Worm (Caenorhabditis elegans) whole organism, L2 larva: ENCODE results near the gene dph-3.

Experiments used
- alr-1 ChIP-seq: fragments of 150-350 bp; optimal IDR thresholded peaks from 2 replicates; lab custom pipeline; 2014; ENCODE audit warnings: missing biosample characterization, missing genetic modification characterization
- ama-1 ChIP-seq: fragments of 150-350 bp; optimal IDR thresholded peaks from 2 replicates; lab custom pipeline; 2018; ENCODE audit warnings: inconsistent platforms
- ceh-82 ChIP-seq: fragments of 150-350 bp; optimal IDR thresholded peaks from 2 replicates; lab custom pipeline; 2014; ENCODE audit warnings: missing biosample characterization, missing genetic modification characterization
- egl-27 ChIP-seq: sonication (generic microtip); optimal IDR thresholded peaks from 3 replicates; lab custom pipeline; 2017; ENCODE audit warnings: missing biosample characterization, missing genetic modification reagents, missing genetic modification characterization
- elt-3 ChIP-seq: sonication (generic microtip); optimal IDR thresholded peaks from 2 replicates; lab custom pipeline; 2017; ENCODE audit warnings: missing biosample characterization, missing genetic modification characterization
- fos-1 ChIP-seq: fragments of 150-350 bp; optimal IDR thresholded peaks from 2 replicates; lab custom pipeline; 2014; ENCODE audit warnings: missing biosample characterization, missing genetic modification characterization
- nhr-25 ChIP-seq: fragments of 150-350 bp; sonication (generic microtip); optimal IDR thresholded peaks from 3 replicates; lab custom pipeline; 2014; ENCODE audit warnings: missing biosample characterization, missing genetic modification characterization
- skn-1 ChIP-seq: sonication (generic microtip); optimal IDR thresholded peaks from 2 replicates; lab custom pipeline; 2017; ENCODE audit warnings: missing biosample characterization, missing genetic modification characterization
- snpc-4 ChIP-seq: fragments of 150-350 bp; optimal IDR thresholded peaks from 2 replicates; lab custom pipeline; 2014; ENCODE audit warnings: missing biosample characterization, missing genetic modification characterization
- unc-39 ChIP-seq: fragments of 150-350 bp; optimal IDR thresholded peaks from 2 replicates; lab custom pipeline; 2014; ENCODE audit warnings: missing biosample characterization, missing genetic modification characterization
- unc-62 ChIP-seq: fragments of 150-350 bp; optimal IDR thresholded peaks from 2 replicates; lab custom pipeline; 2014; ENCODE audit warnings: missing biosample characterization, missing genetic modification reagents, missing genetic modification characterization
- zag-1 ChIP-seq: fragments of 150-350 bp; optimal IDR thresholded peaks from 2 replicates; lab custom pipeline; 2014; ENCODE audit warnings: missing biosample characterization, missing genetic modification characterization
- ztf-11 ChIP-seq: sonication (generic microtip); optimal IDR thresholded peaks from 2 replicates; lab custom pipeline; 2017; ENCODE audit warnings: missing biosample characterization, missing genetic modification characterization

- no peak for TF ChIP-seq snpc-4 (tag; lab: Kevin White, UChicago)
- TF ChIP-seq elt-3: no peak
- no peak for TF ChIP-seq ztf-11 (tag; lab: Kevin White, UChicago)
- no peak for TF ChIP-seq unc-62 (GFP tag; lab: Kevin White, UChicago)
- TF ChIP-seq unc-39 (tag; lab: Kevin White, UChicago): no peak
- TF ChIP-seq skn-1: no peak
- TF ChIP-seq egl-27: no peak
- TF ChIP-seq nhr-25 (tag; lab: Kevin White, UChicago): no peak
- no peak for TF ChIP-seq ama-1 (lab: Kevin White, UChicago)
- no peak for TF ChIP-seq fos-1 (tag; lab: Kevin White, UChicago)
- TF ChIP-seq zag-1 (tag; lab: Kevin White, UChicago): no peak
- no peak for TF ChIP-seq alr-1 (tag; lab: Kevin White, UChicago)
- no peak for TF ChIP-seq ceh-82
These were observed 2.3 kb downstream of the dph-3 start, which contains the start of gene ant-1.3 for ce11 chrIV:9709205-9709604.
